Worm (Caenorhabditis elegans) whole organism, L1 larva: ENCODE results near the gene tag-280.

ENCODE experiments used
- C04F5.9 ChIP-seq: sonication (generic microtip); optimal IDR thresholded peaks from 2 replicates; lab custom pipeline; 2016; ENCODE audit warnings: missing genetic modification characterization, missing compliant biosample characterization
- C34B4.2 ChIP-seq: sonication (generic microtip); optimal IDR thresholded peaks from 2 replicates; lab custom pipeline; 2017; ENCODE audit warnings: mild to moderate bottlenecking, missing genetic modification characterization, missing compliant biosample characterization
- alr-1 ChIP-seq: fragments of 200-800 bp; sonication (Bioruptor generic); optimal IDR thresholded peaks from 2 replicates; lab custom pipeline; 2018; ENCODE audit warnings: borderline replicate concordance, mild to moderate bottlenecking, missing genetic modification characterization, missing compliant biosample characterization
- ceh-88 ChIP-seq: fragments of 200-800 bp; sonication (Bioruptor generic); IDR thresholded peaks from 2 replicates; pipeline ENCODE4 v1.3.6; 2022; ENCODE audit warnings: missing genetic modification characterization, missing compliant biosample characterization
- ceh-90 ChIP-seq: sonication (generic microtip); optimal IDR thresholded peaks from 2 replicates; lab custom pipeline; 2016; ENCODE audit warnings: missing genetic modification characterization, missing compliant biosample characterization
- ces-1 ChIP-seq: fragments of 150-350 bp; optimal IDR thresholded peaks from 2 replicates; lab custom pipeline; 2014; ENCODE audit warnings: missing biosample characterization, missing genetic modification reagents, missing genetic modification characterization
- dpl-1 ChIP-seq, 3 experiments: fragments of 150-350 bp in 2 of 3; sonication (generic microtip) in 1 of 3; optimal IDR thresholded peaks; 2 replicates each; lab custom pipeline; 2014 to 2017; ENCODE audit warnings: missing biosample characterization in 3 of 3, missing genetic modification characterization in 3 of 3, missing genetic modification reagents in 3 of 3
- efl-1 ChIP-seq, 4 experiments: fragments of 150-350 bp; optimal IDR thresholded peaks in 3 of 4; peaks in 1 of 4; 1 replicate in 1 of 4; 2 replicates in 3 of 4; lab custom pipeline; 2014; ENCODE audit warnings: missing biosample characterization in 2 of 4, missing genetic modification characterization in 2 of 4, missing genetic modification reagents in 2 of 4
- efl-3 ChIP-seq: fragments of 200-800 bp; sonication (Bioruptor generic); optimal IDR thresholded peaks from 2 replicates; lab custom pipeline; 2018; ENCODE audit warnings: mild to moderate bottlenecking, missing genetic modification characterization, missing compliant biosample characterization
- egl-13 ChIP-seq: sonication (generic microtip); optimal IDR thresholded peaks from 2 replicates; lab custom pipeline; 2016; ENCODE audit warnings: missing genotype, missing genetic modification reagents, missing genetic modification characterization, missing compliant biosample characterization
- egl-27 ChIP-seq, 2 experiments: fragments of 150-350 bp in 1 of 2; sonication (generic microtip); optimal IDR thresholded peaks; 3 replicates each; lab custom pipeline; 2017 to 2018; ENCODE audit warnings: missing biosample characterization in 2 of 2, missing genetic modification characterization in 2 of 2, missing genetic modification reagents in 2 of 2
- elt-2 ChIP-seq: sonication (generic microtip); optimal IDR thresholded peaks from 2 replicates; lab custom pipeline; 2016; ENCODE audit warnings: missing genetic modification characterization, mild to moderate bottlenecking, inconsistent platforms, missing compliant biosample characterization, missing genetic modification reagents
- fkh-4 ChIP-seq: sonication (generic microtip); optimal IDR thresholded peaks from 2 replicates; lab custom pipeline; 2016; ENCODE audit warnings: missing compliant biosample characterization, missing genetic modification characterization, borderline replicate concordance
- hpl-2 ChIP-seq: fragments of 150-350 bp; optimal IDR thresholded peaks from 2 replicates; lab custom pipeline; 2014; ENCODE audit warnings: missing biosample characterization, missing genetic modification reagents, missing genetic modification characterization
- isw-1 ChIP-seq: fragments of 200-800 bp; sonication (Bioruptor generic); IDR thresholded peaks from 2 replicates; pipeline ENCODE4 v1.3.6; 2022; ENCODE audit warnings: missing genetic modification characterization, missing compliant biosample characterization
- jun-1 ChIP-seq: fragments of 150-350 bp; optimal IDR thresholded peaks from 2 replicates; lab custom pipeline; 2014; ENCODE audit warnings: missing biosample characterization, missing genetic modification reagents, missing genetic modification characterization
- lin-13 ChIP-seq: fragments of 150-350 bp; optimal IDR thresholded peaks from 2 replicates; lab custom pipeline; 2014; ENCODE audit warnings: missing biosample characterization, missing genetic modification reagents, missing genetic modification characterization
- nhr-11 ChIP-seq: fragments of 150-350 bp; optimal IDR thresholded peaks from 2 replicates; lab custom pipeline; 2014; ENCODE audit warnings: missing biosample characterization, missing genetic modification characterization
- nhr-19 ChIP-seq: fragments of 200-800 bp; sonication (Bioruptor generic); conservative IDR thresholded peaks from 2 replicates; pipeline ENCODE4 v1.3.6; 2022; ENCODE audit warnings: missing genetic modification characterization, missing compliant biosample characterization
- nhr-47 ChIP-seq: sonication (generic microtip); optimal IDR thresholded peaks from 2 replicates; lab custom pipeline; 2016; ENCODE audit warnings: mild to moderate bottlenecking, missing genetic modification characterization, moderate library complexity, missing compliant biosample characterization
- nhr-71 ChIP-seq: sonication (generic microtip); optimal IDR thresholded peaks from 2 replicates; lab custom pipeline; 2016; ENCODE audit warnings: mild to moderate bottlenecking, missing genetic modification characterization, moderate library complexity, missing compliant biosample characterization
- pax-3 ChIP-seq: fragments of 200-800 bp; sonication (Bioruptor generic); optimal IDR thresholded peaks from 2 replicates; lab custom pipeline; 2018; ENCODE audit warnings: mild to moderate bottlenecking, missing genetic modification characterization, moderate library complexity, missing compliant biosample characterization
- rnt-1 ChIP-seq: sonication (generic microtip); optimal IDR thresholded peaks from 2 replicates; lab custom pipeline; 2016; ENCODE audit warnings: mild to moderate bottlenecking, missing genetic modification characterization, moderate library complexity, missing compliant biosample characterization
- skn-1 ChIP-seq: fragments of 150-350 bp; optimal IDR thresholded peaks from 2 replicates; lab custom pipeline; 2014; ENCODE audit warnings: missing biosample characterization, missing genetic modification characterization
- snpc-4 ChIP-seq: fragments of 150-350 bp; optimal IDR thresholded peaks from 2 replicates; lab custom pipeline; 2014; ENCODE audit warnings: missing biosample characterization, missing genetic modification characterization
- sox-4 ChIP-seq: sonication (generic microtip); optimal IDR thresholded peaks from 2 replicates; lab custom pipeline; 2016; ENCODE audit warnings: missing genetic modification characterization, missing compliant biosample characterization
- sptf-1 ChIP-seq: fragments of 150-350 bp; optimal IDR thresholded peaks from 2 replicates; lab custom pipeline; 2014; ENCODE audit warnings: missing biosample characterization, missing genetic modification characterization
- tbx-2 ChIP-seq: sonication (generic microtip); optimal IDR thresholded peaks from 2 replicates; lab custom pipeline; 2016; ENCODE audit warnings: missing genetic modification characterization, missing compliant biosample characterization
- unc-98 ChIP-seq: fragments of 200-800 bp; sonication (Bioruptor generic); IDR thresholded peaks from 2 replicates; pipeline ENCODE4 v1.3.6; 2022; ENCODE audit warnings: missing genetic modification characterization, missing compliant biosample characterization
- xbp-1 ChIP-seq: sonication (generic microtip); optimal IDR thresholded peaks from 2 replicates; lab custom pipeline; 2016; ENCODE audit warnings: missing genetic modification characterization, missing compliant biosample characterization
- zip-4 ChIP-seq: fragments of 200-800 bp; sonication (Bioruptor generic); optimal IDR thresholded peaks from 2 replicates; lab custom pipeline; 2018; ENCODE audit warnings: mild to moderate bottlenecking, missing genetic modification characterization, moderate library complexity, missing compliant biosample characterization
- ztf-11 ChIP-seq, 2 experiments: sonication (generic microtip); optimal IDR thresholded peaks; 2 replicates each; lab custom pipeline; 2016 to 2017; ENCODE audit warnings: missing genetic modification characterization in 2 of 2, missing biosample characterization in 1 of 2, missing compliant biosample characterization in 1 of 2
- ztf-4 ChIP-seq: fragments of 150-350 bp; optimal IDR thresholded peaks from 2 replicates; lab custom pipeline; 2014; ENCODE audit warnings: missing biosample characterization, missing genetic modification characterization

The tag-280 gene

ce11 chrII:12460602-12461453 lies at the start of gene tag-280:
tag-280 (plus strand) TSS chrII:12460652.
- no peak for TF ChIP-seq dpl-1 (GFP tag; optimal IDR thresholded peaks at IDR 0.05; lab: Kevin White, UChicago)
- no peak for TF ChIP-seq nhr-11 (tag; lab: Kevin White, UChicago)
- no peak for TF ChIP-seq efl-1 (optimal IDR thresholded peaks at IDR 0.05; lab: Kevin White, UChicago)
- TF ChIP-seq efl-1 (GFP tag; optimal IDR thresholded peaks at IDR 0.05 in 1 of 2; lab: Kevin White, UChicago) = peak in 1 of 2 experiments; percentile 59
- TF ChIP-seq tbx-2 (tag; lab: Kevin White, UChicago) = no peak

- TF ChIP-seq pax-3 (tag; lab: Kevin White, UChicago) (no peak), zip-4 (GFP tag; lab: Kevin White, UChicago) (no peak), nhr-19 (no peak), egl-27 (tag; optimal IDR thresholded peaks at IDR 0.05; lab: Kevin White, UChicago) (no peak), skn-1 (no peak)
- TF ChIP-seq, all 84 proteins: peak for 0
These were observed 48.0 kb upstream of the tag-280 start, which contains the start of gene Y57A10C.1 for ce11 chrII:12412417-12412816. Y57A10C.1 (minus strand) TSS chrII:12412517.

ce11 chrII:12414805-12415204 lies 45.6 kb upstream of the tag-280 start, which contains the start of gene Y57A10C.11:
Y57A10C.11 (minus strand) TSS chrII:12414905.
- TF ChIP-seq ceh-90 (tag; lab: Kevin White, UChicago) (no peak), unc-98 (GFP tag; lab: Robert Waterston, UW) (no peak), alr-1 (tag; lab: Kevin White, UChicago) (no peak), jun-1 (tag; lab: Kevin White, UChicago) (no peak), ces-1 (GFP tag; lab: Kevin White, UChicago) (no peak), egl-13 (tag; lab: Kevin White, UChicago) (no peak), hpl-2 (GFP tag; lab: Kevin White, UChicago) (no peak), efl-1 (optimal IDR thresholded peaks at IDR 0.05; lab: Kevin White, UChicago) (no peak), efl-1 (GFP tag; optimal IDR thresholded peaks at IDR 0.05 in 1 of 2; lab: Kevin White, UChicago) (no peak), ceh-88 (GFP tag; lab: Robert Waterston, UW) (no peak), lin-13 (GFP tag; lab: Kevin White, UChicago) (no peak), C34B4.2 (tag; lab: Kevin White, UChicago) (no peak)
- TF ChIP-seq, all 84 proteins: peak for 0

ce11 chrII:12417514-12417913 lies 42.9 kb upstream of the tag-280 start, which contains the start of gene sre-27:
sre-27 (minus strand) TSS chrII:12417614.
- TF ChIP-seq egl-27 (tag; optimal IDR thresholded peaks at IDR 0.05; lab: Kevin White, UChicago) = no peak
- no peak for TF ChIP-seq rnt-1 (tag; lab: Kevin White, UChicago)
- TF ChIP-seq snpc-4 = no peak
- TF ChIP-seq unc-98 (GFP tag; lab: Robert Waterston, UW) = no peak
- TF ChIP-seq fkh-4 (tag; lab: Kevin White, UChicago) = no peak
- no peak for TF ChIP-seq ztf-4 (tag; lab: Kevin White, UChicago)
- no peak for TF ChIP-seq nhr-71 (tag; lab: Kevin White, UChicago)
- TF ChIP-seq C04F5.9 (tag; lab: Kevin White, UChicago) = no peak
- no peak for TF ChIP-seq sox-4 (tag; lab: Kevin White, UChicago)
- no peak for TF ChIP-seq elt-2 (tag; lab: Kevin White, UChicago)
- TF ChIP-seq isw-1 (GFP tag; lab: Robert Waterston, UW) = no peak
- no peak for TF ChIP-seq sptf-1 (tag; lab: Kevin White, UChicago)
- no peak for TF ChIP-seq ceh-90 (tag; lab: Kevin White, UChicago)
- no peak for TF ChIP-seq efl-3 (GFP tag; lab: Kevin White, UChicago)
- TF ChIP-seq nhr-47 (tag; lab: Kevin White, UChicago) = no peak
- TF ChIP-seq xbp-1 = no peak
- no peak for TF ChIP-seq ztf-11 (tag; optimal IDR thresholded peaks at IDR 0.05; lab: Kevin White, UChicago)
- TF ChIP-seq, all 84 proteins: peak for 0
